Fruit fly (Drosophila melanogaster): ENCODE measurements around the gene CG5131.

The CG5131 gene

DNA sequence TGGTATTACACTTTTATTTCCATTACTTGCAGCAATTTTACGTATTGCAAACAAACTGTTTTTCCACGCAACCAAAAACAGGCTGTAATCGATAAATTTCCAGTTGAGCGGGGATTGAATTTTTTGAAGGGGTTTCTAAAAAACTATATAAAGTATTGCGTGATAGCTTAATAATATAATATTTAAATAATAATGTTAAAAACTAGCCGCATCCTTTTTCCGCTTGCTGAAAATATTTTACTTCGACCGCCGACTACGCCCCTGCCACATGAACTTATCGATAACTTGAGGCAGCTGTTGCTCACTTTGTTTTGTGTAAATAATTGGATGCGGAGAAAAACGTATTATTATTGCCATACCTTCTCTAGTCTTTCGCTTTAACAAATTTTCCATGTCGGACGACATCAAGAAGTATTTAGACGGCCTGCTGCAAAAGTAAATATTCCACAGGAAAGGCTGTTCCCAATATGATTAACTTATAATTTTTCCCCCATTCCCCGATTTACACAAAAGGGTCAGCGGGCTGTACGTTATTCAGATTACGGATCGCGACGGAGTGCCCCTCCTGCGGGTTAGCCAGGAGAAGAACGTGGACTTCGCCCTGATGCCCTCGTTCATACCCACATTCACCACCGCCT lies 3.2 kb upstream of the CG5131 start, which contains the start of the genes fws and Lamtor3 (continued):
- peak in 1 of 2 experiments; percentile 38 for TF ChIP-seq tll (GFP tag; optimal IDR thresholded peaks at IDR 0.05)
- peak; percentile 96 for TF ChIP-seq CkIIα-i1 (GFP tag; IDR thresholded peaks at IDR 0.05)
- TF ChIP-seq lov (optimal IDR thresholded peaks at IDR 0.05): no peak
- peak; percentile 99 for TF ChIP-seq lov (GFP tag; IDR thresholded peaks at IDR 0.05)
- peak; percentile 52 for TF ChIP-seq CG16813 (GFP tag; IDR thresholded peaks at IDR 0.05; ENCODE audit: partially characterized antibody)
- TF ChIP-seq Trl (optimal IDR thresholded peaks at IDR 0.05): no peak
- peak; percentile 77 for TF ChIP-seq Trl (GFP tag; optimal IDR thresholded peaks at IDR 0.05)
- TF ChIP-seq CG1792 (GFP tag; optimal IDR thresholded peaks at IDR 0.05): peak; percentile 48
- peak; percentile 98 for TF ChIP-seq Ets65A (GFP tag)
- TF ChIP-seq sd (tag; optimal IDR thresholded peaks at IDR 0.05): peak; percentile 92
- TF ChIP-seq CG5180 (GFP tag; optimal IDR thresholded peaks at IDR 0.05): peak; percentile 82
- peak; percentile 96 for TF ChIP-seq CG17385 (GFP tag; optimal IDR thresholded peaks at IDR 0.05)
- TF ChIP-seq br (optimal IDR thresholded peaks at IDR 0.05): no peak
- peak; percentile 94 for TF ChIP-seq CG15514 (GFP tag; optimal IDR thresholded peaks at IDR 0.05)
- TF ChIP-seq scrt (GFP tag; optimal IDR thresholded peaks at IDR 0.05): peak; percentile 97
- peak; percentile 99 for TF ChIP-seq E2f1 (GFP tag; IDR thresholded peaks at IDR 0.05)
- no peak for TF ChIP-seq bbx (GFP tag; IDR thresholded peaks at IDR 0.05; ENCODE audit: partially characterized antibody)
- peak; percentile 49 to 77 for TF ChIP-seq chif (GFP tag; optimal IDR thresholded peaks at IDR 0.05)
- TF ChIP-seq Drgx (GFP tag; IDR thresholded peaks at IDR 0.05): peak; percentile 100
- TF ChIP-seq org-1 (GFP tag; optimal IDR thresholded peaks at IDR 0.05): peak; percentile 95
- TF ChIP-seq toy (GFP tag; IDR thresholded peaks at IDR 0.05): peak; percentile 98
- TF ChIP-seq CHES-1-like (GFP tag; optimal IDR thresholded peaks at IDR 0.05): peak; percentile 84
- peak; percentile 99 for TF ChIP-seq CG3847 (GFP tag; IDR thresholded peaks at IDR 0.05)
- TF ChIP-seq maf-S (GFP tag; optimal IDR thresholded peaks at IDR 0.05): peak; percentile 86
- peak; percentile 77 for TF ChIP-seq CG8290 (GFP tag; optimal IDR thresholded peaks at IDR 0.05)
- peak in 1 of 2 experiments; percentile 84 for TF ChIP-seq CG8290 (tag; optimal IDR thresholded peaks at IDR 0.05)
- peak; percentile 97 for TF ChIP-seq CG9727 (GFP tag; optimal IDR thresholded peaks at IDR 0.05)
- peak; percentile 99 for TF ChIP-seq NFAT (GFP tag; IDR thresholded peaks at IDR 0.05)
- peak; percentile 95 for TF ChIP-seq CG4820 (GFP tag; optimal IDR thresholded peaks at IDR 0.05)
- peak; percentile 62 for TF ChIP-seq Scr (GFP tag; IDR thresholded peaks at IDR 0.05; ENCODE audit: partially characterized antibody)
- peak; percentile 74 for TF ChIP-seq CG12744 (GFP tag; optimal IDR thresholded peaks at IDR 0.05)
- peak; percentile 98 for TF ChIP-seq ATbp (GFP tag; optimal IDR thresholded peaks at IDR 0.05)
- TF ChIP-seq Hmx (GFP tag; optimal IDR thresholded peaks at IDR 0.05): peak; percentile 61
- peak; percentile 99 for TF ChIP-seq Oli (tag; optimal IDR thresholded peaks at IDR 0.05)
- TF ChIP-seq CG12219 (GFP tag; optimal IDR thresholded peaks at IDR 0.05): peak; percentile 95
- no peak for TF ChIP-seq CG2129 (GFP tag; IDR thresholded peaks at IDR 0.05; ENCODE audit: partially characterized antibody)
- peak; percentile 98 for TF ChIP-seq CG2678 (tag; optimal IDR thresholded peaks at IDR 0.05)
- peak; percentile 94 for TF ChIP-seq CG11696 (GFP tag; IDR thresholded peaks at IDR 0.05)
- TF ChIP-seq zen2 (GFP tag; IDR thresholded peaks at IDR 0.05; ENCODE audit: partially characterized antibody): no peak; the same call in 2 of the 3 replicates
- peak; percentile 85 for TF ChIP-seq CG13624 (GFP tag; optimal IDR thresholded peaks at IDR 0.05)
- peak; percentile 29 for TF ChIP-seq Kr (GFP tag; optimal IDR thresholded peaks at IDR 0.05)
- TF ChIP-seq Dad (GFP tag; optimal IDR thresholded peaks at IDR 0.05): peak; percentile 85
- TF ChIP-seq CG9932 (GFP tag; IDR thresholded peaks at IDR 0.05): peak; percentile 99
- TF ChIP-seq Poxn (GFP tag; IDR thresholded peaks at IDR 0.05): peak; percentile 97
- peak; percentile 65 for TF ChIP-seq dm (GFP tag; optimal IDR thresholded peaks at IDR 0.05)
- TF ChIP-seq sug (tag; optimal IDR thresholded peaks at IDR 0.05): peak; percentile 84
- peak; percentile 88 for TF ChIP-seq CG8281 (tag; optimal IDR thresholded peaks at IDR 0.05)
- TF ChIP-seq CG33557 (GFP tag; optimal IDR thresholded peaks at IDR 0.05): peak; percentile 85
- TF ChIP-seq Vsx1 (GFP tag; optimal IDR thresholded peaks at IDR 0.05): peak; percentile 95
- peak; percentile 42 for TF ChIP-seq pnt (GFP tag; optimal IDR thresholded peaks at IDR 0.05)
- TF ChIP-seq Camta (GFP tag; optimal IDR thresholded peaks at IDR 0.05): peak; percentile 71
